Fruit fly (Drosophila melanogaster): ENCODE results near the gene Teh2.

Gene Teh2

dm6 chr3L:4184563-4184962 lies 3.3 kb downstream of the Teh2 start, which contains the start of gene Teh3:
Gene Teh3 (minus strand): TSS chr3L:4184663.
- TF ChIP-seq CG7101 (tag; optimal IDR thresholded peaks at IDR 0.05): no peak
- no peak for TF ChIP-seq Hr96 (GFP tag; optimal IDR thresholded peaks at IDR 0.05)
- TF ChIP-seq toe (GFP tag; optimal IDR thresholded peaks at IDR 0.05): no peak
- no peak for TF ChIP-seq Clk (GFP tag; optimal IDR thresholded peaks at IDR 0.05)
- no peak for TF ChIP-seq CG1620 (GFP tag; optimal IDR thresholded peaks at IDR 0.05)
- TF ChIP-seq Mnt (GFP tag; optimal IDR thresholded peaks at IDR 0.05): no peak
- TF ChIP-seq tj (GFP tag; optimal IDR thresholded peaks at IDR 0.05): no peak
- no peak for TF ChIP-seq kay (GFP tag; ENCODE audit: borderline replicate concordance)
- no peak for TF ChIP-seq ovo (GFP tag; optimal IDR thresholded peaks at IDR 0.05)

DNA sequence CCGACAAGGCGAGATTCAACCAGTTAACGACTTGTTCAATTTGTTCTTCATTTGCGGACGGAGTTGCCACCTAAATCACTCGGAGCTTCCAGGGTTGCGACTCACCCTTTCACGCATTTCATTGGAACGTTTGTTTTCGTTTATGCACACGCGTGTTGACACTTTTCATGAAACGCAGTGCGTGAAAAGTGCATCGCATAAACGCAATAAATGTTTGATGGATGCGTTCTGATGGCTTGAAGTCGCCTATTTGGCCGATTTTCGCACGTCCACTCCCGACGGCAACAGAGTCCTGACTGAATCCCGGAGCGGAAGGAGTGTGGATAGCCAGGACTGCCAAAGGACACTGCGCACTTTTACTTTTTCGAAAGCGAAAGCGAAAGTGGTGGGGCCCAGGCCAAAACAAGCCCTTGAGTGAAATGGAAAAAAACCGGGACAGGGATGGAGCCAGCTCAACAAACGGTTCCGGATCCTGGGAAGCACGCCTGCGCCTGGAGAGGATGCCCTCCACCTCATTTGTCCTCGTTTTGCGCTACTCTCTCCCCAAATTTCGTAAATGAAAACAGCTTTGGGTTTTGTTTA lies 9.8 kb downstream of the Teh2 start, which contains the start of gene Teh4:
Gene Teh4, minus strand, starts transcription at position 290 of the 582 bp plus-strand sequence.
- TF ChIP-seq CG7045 (GFP tag; optimal IDR thresholded peaks at IDR 0.05) (peak; percentile 0), CG1620 (GFP tag; optimal IDR thresholded peaks at IDR 0.05) (no peak), pad (GFP tag; optimal IDR thresholded peaks at IDR 0.05) (no peak), Hr96 (GFP tag; optimal IDR thresholded peaks at IDR 0.05) (no peak), CG5204 (GFP tag; optimal IDR thresholded peaks at IDR 0.05) (peak; percentile 27), toe (GFP tag; optimal IDR thresholded peaks at IDR 0.05) (peak; percentile 8), cic (GFP tag; optimal IDR thresholded peaks at IDR 0.05) (no peak), CG7101 (tag; optimal IDR thresholded peaks at IDR 0.05) (no peak)

DNA sequence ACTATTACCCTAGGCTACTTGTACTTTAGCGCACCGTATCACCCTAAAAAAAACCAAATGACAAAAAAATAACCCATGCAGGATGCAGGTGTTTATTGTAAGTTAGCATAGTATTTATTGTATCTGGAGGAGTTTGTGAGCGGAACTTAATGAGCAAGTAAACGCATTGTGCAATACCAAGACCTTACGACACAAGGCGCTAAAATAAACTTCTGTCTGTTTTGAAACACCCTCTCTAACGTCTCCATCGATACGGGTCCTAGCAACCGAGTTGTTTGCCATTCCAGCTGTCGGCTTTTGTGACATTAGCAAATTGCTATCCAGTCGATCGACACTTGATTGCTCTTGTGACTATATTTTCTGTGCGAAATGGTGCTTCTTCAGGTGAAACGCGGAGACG lies 14.2 kb downstream of the Teh2 start, which contains the start of gene CG18675:
Gene CG18675, plus strand, starts transcription at position 301 of the 400 bp plus-strand sequence.
- no peak for TF ChIP-seq Hr96 (GFP tag; optimal IDR thresholded peaks at IDR 0.05)
- no peak for TF ChIP-seq CG33017 (tag; optimal IDR thresholded peaks at IDR 0.05)
- TF ChIP-seq Crg-1 (GFP tag; optimal IDR thresholded peaks at IDR 0.05): no peak
- TF ChIP-seq Mnt (GFP tag; optimal IDR thresholded peaks at IDR 0.05): no peak
- no peak for TF ChIP-seq toe (GFP tag; optimal IDR thresholded peaks at IDR 0.05)
- no peak for TF ChIP-seq cnc (optimal IDR thresholded peaks at IDR 0.05)
- no peak for TF ChIP-seq bab1 (GFP tag; optimal IDR thresholded peaks at IDR 0.05)
- TF ChIP-seq ovo (GFP tag; optimal IDR thresholded peaks at IDR 0.05): no peak
- TF ChIP-seq pad (GFP tag; optimal IDR thresholded peaks at IDR 0.05): no peak
- TF ChIP-seq CG7045 (GFP tag; optimal IDR thresholded peaks at IDR 0.05): no peak
- TF ChIP-seq CG5204 (GFP tag; optimal IDR thresholded peaks at IDR 0.05): no peak
- no peak for TF ChIP-seq CG1620 (GFP tag; optimal IDR thresholded peaks at IDR 0.05)
- TF ChIP-seq kay (GFP tag; ENCODE audit: borderline replicate concordance): no peak
- TF ChIP-seq CG12768 (GFP tag; optimal IDR thresholded peaks at IDR 0.05): no peak
- TF ChIP-seq tj (GFP tag; optimal IDR thresholded peaks at IDR 0.05): no peak
- TF ChIP-seq Clk (GFP tag; optimal IDR thresholded peaks at IDR 0.05): no peak

- TF ChIP-seq toe (GFP tag; optimal IDR thresholded peaks at IDR 0.05): peak; percentile 48
- peak; percentile 16 for TF ChIP-seq Hr96 (GFP tag; optimal IDR thresholded peaks at IDR 0.05)
- TF ChIP-seq CG1620 (GFP tag; optimal IDR thresholded peaks at IDR 0.05): no peak
- no peak for TF ChIP-seq Clk (GFP tag; optimal IDR thresholded peaks at IDR 0.05)
- peak; percentile 60 for TF ChIP-seq Mnt (GFP tag; optimal IDR thresholded peaks at IDR 0.05)
- peak; percentile 19 for TF ChIP-seq CG33017 (tag; optimal IDR thresholded peaks at IDR 0.05)
- no peak for TF ChIP-seq tj (GFP tag; optimal IDR thresholded peaks at IDR 0.05)
- peak; percentile 11 for TF ChIP-seq CG7101 (tag; optimal IDR thresholded peaks at IDR 0.05)
- TF ChIP-seq CG14711 (tag; optimal IDR thresholded peaks at IDR 0.05): peak; percentile 99
- TF ChIP-seq cnc (optimal IDR thresholded peaks at IDR 0.05): no peak
- peak; percentile 93 for TF ChIP-seq kay (GFP tag; ENCODE audit: borderline replicate concordance)
- TF ChIP-seq CG11617 (GFP tag; optimal IDR thresholded peaks at IDR 0.05): no peak
- TF ChIP-seq CG7045 (GFP tag; optimal IDR thresholded peaks at IDR 0.05): peak; percentile 41
- peak; percentile 17 for TF ChIP-seq CG5204 (GFP tag; optimal IDR thresholded peaks at IDR 0.05)
- TF ChIP-seq Crg-1 (GFP tag; optimal IDR thresholded peaks at IDR 0.05): no peak
- TF ChIP-seq cic (GFP tag; optimal IDR thresholded peaks at IDR 0.05): peak; percentile 38
- TF ChIP-seq CG12768 (GFP tag; optimal IDR thresholded peaks at IDR 0.05): no peak
- TF ChIP-seq ovo (GFP tag; optimal IDR thresholded peaks at IDR 0.05): no peak
- peak; percentile 8 for TF ChIP-seq pad (GFP tag; optimal IDR thresholded peaks at IDR 0.05)
- TF ChIP-seq bab1 (GFP tag; optimal IDR thresholded peaks at IDR 0.05): peak; percentile 52
These were observed 17.7 kb downstream of the Teh2 start, which contains the start of gene Ero1L for dm6 chr3L:4169957-4170651. Gene Ero1L (plus strand): TSS chr3L:4170404.

- TF ChIP-seq bab1 (GFP tag; optimal IDR thresholded peaks at IDR 0.05): no peak
- no peak for TF ChIP-seq CG12768 (GFP tag; optimal IDR thresholded peaks at IDR 0.05)
- no peak for TF ChIP-seq CG7045 (GFP tag; optimal IDR thresholded peaks at IDR 0.05)
- no peak for TF ChIP-seq Hr96 (GFP tag; optimal IDR thresholded peaks at IDR 0.05)
- no peak for TF ChIP-seq Clk (GFP tag; optimal IDR thresholded peaks at IDR 0.05)
- TF ChIP-seq CG1620 (GFP tag; optimal IDR thresholded peaks at IDR 0.05): no peak
- no peak for TF ChIP-seq CG14711 (tag; optimal IDR thresholded peaks at IDR 0.05)
- TF ChIP-seq Crg-1 (GFP tag; optimal IDR thresholded peaks at IDR 0.05): no peak
- TF ChIP-seq Mnt (GFP tag; optimal IDR thresholded peaks at IDR 0.05): no peak
- TF ChIP-seq CG11617 (GFP tag; optimal IDR thresholded peaks at IDR 0.05): no peak
- TF ChIP-seq CG33017 (tag; optimal IDR thresholded peaks at IDR 0.05): no peak
- no peak for TF ChIP-seq pad (GFP tag; optimal IDR thresholded peaks at IDR 0.05)
- no peak for TF ChIP-seq ovo (GFP tag; optimal IDR thresholded peaks at IDR 0.05)
- TF ChIP-seq tj (GFP tag; optimal IDR thresholded peaks at IDR 0.05): no peak
These were observed 20.4 kb downstream of the Teh2 start, which contains the start of gene mas for dm6 chr3L:4167353-4167842. Gene mas (minus strand): TSS chr3L:4167464.

Measured in whole organism, adult.